Worm (Caenorhabditis elegans) whole organism, L1 larva: ENCODE measurements around the gene phb-2.

Experiments used
- egl-27 ChIP-seq, 2 experiments: fragments of 150-350 bp in 1 of 2; sonication (generic microtip); optimal IDR thresholded peaks; 3 replicates each; lab custom pipeline; 2017 to 2018; ENCODE audit warnings: missing biosample characterization in 2 of 2, missing genetic modification characterization in 2 of 2, missing genetic modification reagents in 2 of 2
- irx-1 ChIP-seq: sonication (generic microtip); optimal IDR thresholded peaks from 2 replicates; lab custom pipeline; 2016; ENCODE audit warnings: missing genetic modification characterization, missing compliant biosample characterization
- nhr-85 ChIP-seq: sonication (generic microtip); peaks from one replicate; lab custom pipeline; 2016; ENCODE audit warnings: missing genetic modification characterization, inconsistent platforms, missing compliant biosample characterization
- pax-3 ChIP-seq: fragments of 200-800 bp; sonication (Bioruptor generic); optimal IDR thresholded peaks from 2 replicates; lab custom pipeline; 2018; ENCODE audit warnings: mild to moderate bottlenecking, missing genetic modification characterization, moderate library complexity, missing compliant biosample characterization
- unc-62 ChIP-seq: fragments of 150-350 bp; optimal IDR thresholded peaks from 2 replicates; lab custom pipeline; 2014; ENCODE audit warnings: missing biosample characterization, missing genetic modification reagents, missing genetic modification characterization
- zag-1 ChIP-seq: fragments of 150-350 bp; optimal IDR thresholded peaks from 2 replicates; lab custom pipeline; 2014; ENCODE audit warnings: missing biosample characterization, missing genetic modification characterization

- no peak for TF ChIP-seq zag-1 (tag; lab: Kevin White, UChicago)
- TF ChIP-seq pax-3 = no peak
- no peak for TF ChIP-seq unc-62 (GFP tag; lab: Kevin White, UChicago)
- no peak for TF ChIP-seq egl-27 (tag; optimal IDR thresholded peaks at IDR 0.05; lab: Kevin White, UChicago)
- TF ChIP-seq nhr-85 (tag; lab: Kevin White, UChicago) = no peak
- TF ChIP-seq irx-1 = no peak
Observed at ce11 chrII:6235432-6236092, 15.6 kb upstream of the phb-2 start, which contains the start of gene T24H7.9.
